Worm (Caenorhabditis elegans) whole organism, mixed stage, embryonic: ENCODE data around the gene C34F11.2.

Experiments
- M03D4.4 ChIP-seq: sonication (generic microtip); optimal IDR thresholded peaks from 2 replicates; lab custom pipeline; 2017; ENCODE audit warnings: mild to moderate bottlenecking, missing genetic modification characterization, missing compliant biosample characterization
- bed-3 ChIP-seq: fragments of 200-800 bp; sonication (Bioruptor generic); optimal IDR thresholded peaks from 3 replicates; lab custom pipeline; 2018; ENCODE audit warnings: mild to moderate bottlenecking, missing genetic modification characterization, moderate library complexity, missing compliant biosample characterization
- blmp-1 ChIP-seq: fragments of 150-350 bp; optimal IDR thresholded peaks from 2 replicates; lab custom pipeline; 2014; ENCODE audit warnings: missing biosample characterization, missing genetic modification characterization
- ceh-39 ChIP-seq: fragments of 150-350 bp; optimal IDR thresholded peaks from 2 replicates; lab custom pipeline; 2014; ENCODE audit warnings: missing biosample characterization, missing genetic modification characterization
- ceh-43 ChIP-seq: fragments of 200-800 bp; sonication (Bioruptor generic); optimal IDR thresholded peaks from 2 replicates; lab custom pipeline; 2018; ENCODE audit warnings: mild to moderate bottlenecking, missing genetic modification characterization, moderate library complexity, missing compliant biosample characterization
- ceh-83 ChIP-seq: fragments of 200-800 bp; sonication (Bioruptor generic); optimal IDR thresholded peaks from 2 replicates; lab custom pipeline; 2018; ENCODE audit warnings: mild to moderate bottlenecking, missing genetic modification characterization, missing compliant biosample characterization
- cnd-1 ChIP-seq: fragments of 200-800 bp; sonication (Bioruptor generic); optimal IDR thresholded peaks from 2 replicates; lab custom pipeline; 2018; ENCODE audit warnings: mild to moderate bottlenecking, missing genetic modification characterization, missing compliant biosample characterization
- drap-1 ChIP-seq: fragments of 200-800 bp; sonication (Bioruptor generic); optimal IDR thresholded peaks from 3 replicates; lab custom pipeline; 2018; ENCODE audit warnings: mild to moderate bottlenecking, missing genetic modification characterization, missing compliant biosample characterization
- elt-3 ChIP-seq: fragments of 150-350 bp; optimal IDR thresholded peaks from 2 replicates; lab custom pipeline; 2014; ENCODE audit warnings: missing biosample characterization, missing genetic modification characterization
- flh-1 ChIP-seq: fragments of 200-800 bp; sonication (Bioruptor generic); optimal IDR thresholded peaks from 2 replicates; lab custom pipeline; 2018; ENCODE audit warnings: mild to moderate bottlenecking, missing genetic modification characterization, moderate library complexity, missing compliant biosample characterization
- ham-2 ChIP-seq: fragments of 200-800 bp; sonication (Bioruptor generic); optimal IDR thresholded peaks from 2 replicates; lab custom pipeline; 2018; ENCODE audit warnings: mild to moderate bottlenecking, missing genetic modification characterization, missing compliant biosample characterization
- hlh-1 ChIP-seq: fragments of 150-350 bp; optimal IDR thresholded peaks from 2 replicates; lab custom pipeline; 2014; ENCODE audit warnings: missing biosample characterization, missing genetic modification reagents, missing genetic modification characterization
- lin-13 ChIP-seq: fragments of 150-350 bp; optimal IDR thresholded peaks from 2 replicates; lab custom pipeline; 2014; ENCODE audit warnings: missing biosample characterization, missing genetic modification characterization
- lin-32 ChIP-seq: fragments of 200-800 bp; sonication (Bioruptor generic); optimal IDR thresholded peaks from 2 replicates; lab custom pipeline; 2018; ENCODE audit warnings: mild to moderate bottlenecking, missing genetic modification characterization, missing compliant biosample characterization
- mab-5 ChIP-seq: fragments of 150-350 bp; optimal IDR thresholded peaks from 2 replicates; lab custom pipeline; 2014; ENCODE audit warnings: missing biosample characterization, missing genetic modification characterization
- mep-1 ChIP-seq: fragments of 150-350 bp; optimal IDR thresholded peaks from 2 replicates; lab custom pipeline; 2017; ENCODE audit warnings: missing biosample characterization, missing genetic modification reagents, missing genetic modification characterization, inconsistent platforms
- mls-2 ChIP-seq: sonication (generic microtip); optimal IDR thresholded peaks from 2 replicates; lab custom pipeline; 2016; ENCODE audit warnings: mild to moderate bottlenecking, missing genetic modification characterization, moderate library complexity, missing compliant biosample characterization
- nhr-12 ChIP-seq: fragments of 150-350 bp; optimal IDR thresholded peaks from 2 replicates; lab custom pipeline; 2014; ENCODE audit warnings: missing biosample characterization, missing genetic modification characterization
- nhr-2 ChIP-seq: fragments of 150-350 bp; optimal IDR thresholded peaks from 2 replicates; lab custom pipeline; 2014; ENCODE audit warnings: missing biosample characterization, missing genetic modification characterization
- nhr-237 ChIP-seq: fragments of 150-350 bp; optimal IDR thresholded peaks from 2 replicates; lab custom pipeline; 2014; ENCODE audit warnings: missing biosample characterization, missing genetic modification characterization
- nhr-28 ChIP-seq: fragments of 150-350 bp; optimal IDR thresholded peaks from 2 replicates; lab custom pipeline; 2014; ENCODE audit warnings: missing biosample characterization, missing genetic modification characterization
- nhr-76 ChIP-seq: sonication (generic microtip); optimal IDR thresholded peaks from 2 replicates; lab custom pipeline; 2017; ENCODE audit warnings: missing biosample characterization, missing genetic modification characterization
- sem-2 ChIP-seq: fragments of 200-800 bp; sonication (Bioruptor generic); optimal IDR thresholded peaks from 2 replicates; lab custom pipeline; 2018; ENCODE audit warnings: mild to moderate bottlenecking, missing genetic modification characterization, missing compliant biosample characterization
- snpc-4 ChIP-seq: fragments of 150-350 bp; optimal IDR thresholded peaks from 2 replicates; lab custom pipeline; 2014; ENCODE audit warnings: missing biosample characterization, missing genetic modification characterization
- sptf-1 ChIP-seq: sonication (generic microtip); optimal IDR thresholded peaks from 2 replicates; lab custom pipeline; 2017; ENCODE audit warnings: mild to moderate bottlenecking, missing genetic modification characterization, moderate library complexity, missing compliant biosample characterization
- tbx-8 ChIP-seq: fragments of 200-800 bp; sonication (Bioruptor generic); optimal IDR thresholded peaks from 2 replicates; lab custom pipeline; 2018; ENCODE audit warnings: mild to moderate bottlenecking, missing genetic modification characterization, moderate library complexity, missing compliant biosample characterization
- unc-120 ChIP-seq: sonication (generic microtip); optimal IDR thresholded peaks from 2 replicates; lab custom pipeline; 2017; ENCODE audit warnings: missing genetic modification characterization, missing compliant biosample characterization; ENCODE audit not compliant: poor library complexity, severe bottlenecking
- unc-39 ChIP-seq: fragments of 150-350 bp; optimal IDR thresholded peaks from 2 replicates; lab custom pipeline; 2014; ENCODE audit warnings: missing biosample characterization, missing genetic modification characterization
- unc-62 ChIP-seq: fragments of 150-350 bp; optimal IDR thresholded peaks from 2 replicates; lab custom pipeline; 2014; ENCODE audit warnings: missing biosample characterization, missing genetic modification reagents, missing genetic modification characterization
- zip-8 ChIP-seq: fragments of 150-350 bp; optimal IDR thresholded peaks from 2 replicates; lab custom pipeline; 2014; ENCODE audit warnings: missing biosample characterization, missing genetic modification characterization
- ztf-11 ChIP-seq: fragments of 150-350 bp; optimal IDR thresholded peaks from 2 replicates; lab custom pipeline; 2014; ENCODE audit warnings: missing biosample characterization, missing genetic modification characterization

Gene C34F11.2

ce11 chrII:5184661-5185545, 27.2 kb upstream of the C34F11.2 start:
- TF ChIP-seq sem-2 = no peak
- TF ChIP-seq hlh-1 = no peak

- no peak for TF ChIP-seq hlh-1
- TF ChIP-seq zip-8 = no peak
- no peak for TF ChIP-seq cnd-1 (tag; lab: Kevin White, UChicago)
- no peak for TF ChIP-seq nhr-12
These were observed 26.0 kb upstream of the C34F11.2 start for ce11 chrII:5185955-5186539.

ce11 chrII:5186870-5187269, 25.2 kb upstream of the C34F11.2 start:
- TF ChIP-seq cnd-1 (tag; lab: Kevin White, UChicago) (no peak), hlh-1 (no peak)

ce11 chrII:5187469-5187868, 24.6 kb upstream of the C34F11.2 start, which contains the start of gene crh-2:
Gene crh-2, minus strand, starts transcription at chrII:5187569.
- TF ChIP-seq mab-5 (tag; lab: Kevin White, UChicago) (no peak), snpc-4 (no peak), nhr-2 (no peak), blmp-1 (no peak), unc-39 (no peak), nhr-76 (tag; lab: Kevin White, UChicago) (no peak), sptf-1 (tag; lab: Kevin White, UChicago) (no peak), unc-62 (no peak), mep-1 (tag; lab: Kevin White, UChicago) (no peak), ztf-11 (tag; lab: Kevin White, UChicago) (no peak), nhr-28 (no peak), tbx-8 (GFP tag; lab: Kevin White, UChicago) (no peak), sem-2 (no peak), elt-3 (tag; lab: Kevin White, UChicago) (no peak), zip-8 (no peak), flh-1 (no peak), hlh-1 (no peak), ceh-83 (GFP tag; lab: Kevin White, UChicago) (no peak), mls-2 (tag; lab: Kevin White, UChicago) (no peak)

ce11 chrII:5187934-5188333, 24.1 kb upstream of the C34F11.2 start:
- TF ChIP-seq zip-8 = no peak
- TF ChIP-seq snpc-4 = no peak
- TF ChIP-seq nhr-28 = no peak
- no peak for TF ChIP-seq lin-13 (tag; lab: Kevin White, UChicago)
- TF ChIP-seq lin-32 (GFP tag; lab: Kevin White, UChicago) = no peak
- TF ChIP-seq nhr-12 = no peak
- TF ChIP-seq sptf-1 (tag; lab: Kevin White, UChicago) = no peak
- TF ChIP-seq drap-1 (GFP tag; lab: Kevin White, UChicago) = no peak
- TF ChIP-seq M03D4.4 (tag; lab: Kevin White, UChicago) = no peak
- no peak for TF ChIP-seq nhr-237
- no peak for TF ChIP-seq tbx-8 (GFP tag; lab: Kevin White, UChicago)
- TF ChIP-seq nhr-2 = no peak
- no peak for TF ChIP-seq mls-2 (tag; lab: Kevin White, UChicago)
- no peak for TF ChIP-seq ceh-83 (GFP tag; lab: Kevin White, UChicago)
- TF ChIP-seq hlh-1 = no peak
- no peak for TF ChIP-seq ceh-43 (GFP tag; lab: Kevin White, UChicago)
- no peak for TF ChIP-seq mep-1 (tag; lab: Kevin White, UChicago)
- TF ChIP-seq bed-3 (GFP tag; lab: Kevin White, UChicago) = no peak
- no peak for TF ChIP-seq ham-2 (GFP tag; lab: Kevin White, UChicago)

DNA sequence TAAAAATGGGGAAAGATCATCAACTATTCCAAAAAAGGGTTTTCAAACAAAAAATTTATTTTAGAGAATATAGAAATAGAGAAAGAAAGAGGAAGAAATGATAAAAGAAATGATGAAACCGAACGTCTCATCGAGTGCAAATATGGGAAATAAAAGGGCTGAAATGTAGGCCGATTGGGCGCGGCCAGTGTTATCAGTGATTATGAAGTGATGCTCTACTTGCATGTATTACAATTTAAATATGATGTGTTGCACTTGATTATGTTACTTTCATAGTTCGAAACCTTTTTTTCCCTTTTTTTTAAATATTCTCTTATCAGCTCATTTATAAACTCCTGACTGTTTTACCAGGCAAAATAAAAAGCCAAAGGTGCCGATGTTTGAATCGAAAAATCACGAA, 20.3 kb upstream of the C34F11.2 start:
- no peak for TF ChIP-seq snpc-4
- TF ChIP-seq unc-39 = no peak
- no peak for TF ChIP-seq M03D4.4 (tag; lab: Kevin White, UChicago)
- no peak for TF ChIP-seq ceh-39 (tag; lab: Kevin White, UChicago)
- no peak for TF ChIP-seq nhr-12
- no peak for TF ChIP-seq ztf-11 (tag; lab: Kevin White, UChicago)
- TF ChIP-seq ham-2 (GFP tag; lab: Kevin White, UChicago) = no peak
- no peak for TF ChIP-seq unc-120 (tag; lab: Kevin White, UChicago)
